Worm (Caenorhabditis elegans) whole organism, L1 larva: Measurements from ENCODE around the gene ntl-4.

Source experiments
- egl-27 ChIP-seq, 2 experiments: fragments of 150-350 bp in 1 of 2; sonication (generic microtip); optimal IDR thresholded peaks; 3 replicates each; lab custom pipeline; 2017 to 2018; ENCODE audit warnings: missing biosample characterization in 2 of 2, missing genetic modification characterization in 2 of 2, missing genetic modification reagents in 2 of 2
- lin-39 ChIP-seq: fragments of 150-350 bp; optimal IDR thresholded peaks from 2 replicates; lab custom pipeline; 2014; ENCODE audit warnings: missing biosample characterization, missing genetic modification reagents, missing genetic modification characterization
- snpc-4 ChIP-seq: fragments of 150-350 bp; optimal IDR thresholded peaks from 2 replicates; lab custom pipeline; 2014; ENCODE audit warnings: missing biosample characterization, missing genetic modification characterization
- ztf-11 ChIP-seq, 2 experiments: sonication (generic microtip); optimal IDR thresholded peaks; 2 replicates each; lab custom pipeline; 2016 to 2017; ENCODE audit warnings: missing genetic modification characterization in 2 of 2, missing biosample characterization in 1 of 2, missing compliant biosample characterization in 1 of 2

- TF ChIP-seq ztf-11 (tag; optimal IDR thresholded peaks at IDR 0.05; lab: Kevin White, UChicago): no peak
- TF ChIP-seq lin-39 (tag; lab: Kevin White, UChicago): no peak
- TF ChIP-seq snpc-4 (tag; lab: Kevin White, UChicago): no peak
- TF ChIP-seq egl-27 (tag; optimal IDR thresholded peaks at IDR 0.05; lab: Kevin White, UChicago): no peak
Measured at ce11 chrIV:7927852-7928251, 17.5 kb downstream of the ntl-4 start, which contains the start of gene gcy-8.
